Worm (Caenorhabditis elegans): ENCODE results near the gene C54D10.13.

DNA sequence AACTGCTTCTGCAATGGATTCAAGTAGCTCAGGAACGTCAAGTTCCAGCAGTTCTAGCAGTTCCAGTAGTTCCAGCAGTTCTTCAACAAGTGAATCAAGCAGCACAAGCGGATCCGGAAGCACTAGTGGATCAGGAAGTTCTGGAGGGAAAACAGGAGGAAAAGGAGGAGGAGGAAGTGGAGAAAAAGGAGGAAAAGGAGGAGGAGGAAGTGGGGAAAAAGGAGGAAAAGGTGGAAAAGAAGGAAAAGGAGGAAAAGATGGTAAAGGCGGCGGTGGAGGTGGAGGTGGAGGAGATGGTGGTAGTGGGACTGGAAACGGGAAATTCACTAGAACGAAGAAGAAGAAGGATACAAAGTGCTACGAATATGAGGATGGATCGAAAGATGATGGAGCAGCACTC lies 25.6 kb downstream of the C54D10.13 start:
- TF ChIP-seq ama-1 (optimal IDR thresholded peaks at IDR 0.05) (no peak), tra-4 (tag; optimal IDR thresholded peaks at IDR 0.05) (no peak), tbx-37 (GFP tag; conservative IDR thresholded peaks at IDR 0.05) (no peak), scrt-1 (GFP tag; IDR thresholded peaks at IDR 0.05) (no peak)

Data from whole organism, early embryonic.